Worm (Caenorhabditis elegans): ENCODE measurements around the gene spig-10.

Gene spig-10

ce11 chrV:7054598-7054997, 48.5 kb downstream of the spig-10 start, which contains the start of gene spig-8:
spig-8 (plus strand) TSS chrV:7054898.
- no peak for TF ChIP-seq ztf-23 (GFP tag; IDR thresholded peaks at IDR 0.05)
- no peak for TF ChIP-seq cog-1 (tag; optimal IDR thresholded peaks at IDR 0.05)
- no peak for TF ChIP-seq flt-1 (GFP tag; IDR thresholded peaks at IDR 0.05)
